Worm (Caenorhabditis elegans) whole organism, L4 larva: Measurements from ENCODE around the gene ergi-3.
A peak's percentile ranks its signal among the peaks of the same experiment; 100 is the strongest.

ENCODE experiments used
- D1046.2 ChIP-seq: fragments of 200-800 bp; sonication (Bioruptor generic); IDR thresholded peaks from 2 replicates; pipeline ENCODE4 v1.3.6; 2022; ENCODE audit warnings: missing genetic modification characterization, missing compliant biosample characterization
- F10B5.3 ChIP-seq: sonication (generic microtip); optimal IDR thresholded peaks from 2 replicates; lab custom pipeline; 2016; ENCODE audit warnings: mild to moderate bottlenecking, missing genetic modification characterization, missing compliant biosample characterization
- F26F4.8 ChIP-seq: fragments of 200-800 bp; sonication (Bioruptor generic); conservative IDR thresholded peaks from 2 replicates; pipeline ENCODE4 v1.3.6; 2022; ENCODE audit warnings: missing genetic modification characterization, missing compliant biosample characterization
- F44E2.7 ChIP-seq: fragments of 200-800 bp; sonication (Bioruptor generic); IDR thresholded peaks from 2 replicates; pipeline ENCODE4 v2.1.2; 2022; ENCODE audit warnings: missing genetic modification characterization, missing compliant biosample characterization
- F49E8.2 ChIP-seq: sonication (generic microtip); optimal IDR thresholded peaks from 2 replicates; lab custom pipeline; 2016; ENCODE audit warnings: missing compliant biosample characterization, mild to moderate bottlenecking, missing genetic modification characterization, borderline replicate concordance
- T20F7.1 ChIP-seq: fragments of 200-800 bp; sonication (Bioruptor generic); optimal IDR thresholded peaks from 2 replicates; lab custom pipeline; 2018; ENCODE audit warnings: mild to moderate bottlenecking, missing genetic modification characterization, missing compliant biosample characterization
- Y48G9A.11 ChIP-seq: fragments of 200-800 bp; sonication (Bioruptor generic); IDR thresholded peaks from 2 replicates; pipeline ENCODE4 v1.3.6; 2022; ENCODE audit warnings: missing genetic modification reagents, missing genetic modification characterization, missing compliant biosample characterization
- ZK337.2 ChIP-seq: fragments of 200-800 bp; sonication (Bioruptor generic); IDR thresholded peaks from 2 replicates; pipeline ENCODE4 v1.3.6; 2022; ENCODE audit warnings: missing genetic modification reagents, missing genetic modification characterization, missing compliant biosample characterization
- aly-2 ChIP-seq: sonication (generic microtip); optimal IDR thresholded peaks from 2 replicates; lab custom pipeline; 2018; ENCODE audit warnings: missing biosample characterization, missing genetic modification characterization
- ama-1 ChIP-seq: fragments of 150-350 bp; optimal IDR thresholded peaks from 2 replicates; lab custom pipeline; 2014; ENCODE audit warnings: inconsistent platforms, mixed read lengths
- arid-1 ChIP-seq: fragments of 200-800 bp; sonication (Bioruptor generic); conservative IDR thresholded peaks from 2 replicates; pipeline ENCODE4 v1.3.6; 2022; ENCODE audit warnings: missing genetic modification reagents, missing genetic modification characterization, missing compliant biosample characterization
- ceh-82 ChIP-seq: sonication (generic microtip); optimal IDR thresholded peaks from 2 replicates; lab custom pipeline; 2017; ENCODE audit warnings: missing biosample characterization, missing genetic modification characterization
- cey-2 ChIP-seq: sonication (generic microtip); optimal IDR thresholded peaks from 3 replicates; lab custom pipeline; 2017; ENCODE audit warnings: missing genetic modification characterization, mild to moderate bottlenecking, missing compliant biosample characterization, antibody characterized with exemption, borderline replicate concordance; ENCODE audit not compliant: insufficient read depth
- daf-12 ChIP-seq: fragments of 150-350 bp; optimal IDR thresholded peaks from 2 replicates; lab custom pipeline; 2014; ENCODE audit warnings: missing biosample characterization, missing genetic modification reagents, missing genetic modification characterization
- daf-8 ChIP-seq: fragments of 200-800 bp; sonication (Bioruptor generic); IDR thresholded peaks from 2 replicates; pipeline ENCODE4 v1.3.6; 2022; ENCODE audit warnings: missing genetic modification characterization, missing compliant biosample characterization
- dmd-9 ChIP-seq: fragments of 200-800 bp; sonication (Bioruptor generic); IDR thresholded peaks from 2 replicates; pipeline ENCODE4 v1.3.6; 2022; ENCODE audit warnings: missing genetic modification reagents, missing genetic modification characterization, missing compliant biosample characterization
- egl-43 ChIP-seq: fragments of 200-800 bp; sonication (Bioruptor generic); IDR thresholded peaks from 2 replicates; pipeline ENCODE4 v1.3.6; 2022; ENCODE audit warnings: missing genetic modification reagents, missing genetic modification characterization, missing compliant biosample characterization
- fkh-10 ChIP-seq: fragments of 150-350 bp; optimal IDR thresholded peaks from 2 replicates; lab custom pipeline; 2014; ENCODE audit warnings: missing biosample characterization, missing genetic modification reagents, missing genetic modification characterization
- gei-8 ChIP-seq: fragments of 200-800 bp; sonication (Bioruptor generic); optimal IDR thresholded peaks from 2 replicates; lab custom pipeline; 2018; ENCODE audit warnings: mild to moderate bottlenecking, missing genetic modification characterization, missing compliant biosample characterization
- hlh-11 ChIP-seq: fragments of 200-800 bp; sonication (Bioruptor generic); optimal IDR thresholded peaks from 2 replicates; lab custom pipeline; 2018; ENCODE audit warnings: mild to moderate bottlenecking, missing genetic modification characterization, missing compliant biosample characterization
- jun-1 ChIP-seq: fragments of 150-350 bp; optimal IDR thresholded peaks from 2 replicates; lab custom pipeline; 2014; ENCODE audit warnings: missing biosample characterization, missing genetic modification reagents, missing genetic modification characterization
- lim-7 ChIP-seq: fragments of 200-800 bp; sonication (Bioruptor generic); IDR thresholded peaks from 2 replicates; pipeline ENCODE4 v1.3.6; 2022; ENCODE audit warnings: missing genetic modification characterization, missing compliant biosample characterization
- lin-1 ChIP-seq: fragments of 200-800 bp; sonication (Bioruptor generic); IDR thresholded peaks from 2 replicates; pipeline ENCODE4 v1.3.6; 2022; ENCODE audit warnings: missing genetic modification reagents, missing genetic modification characterization, missing compliant biosample characterization
- lin-13 ChIP-seq: fragments of 150-350 bp; optimal IDR thresholded peaks from 2 replicates; lab custom pipeline; 2014; ENCODE audit warnings: missing biosample characterization, missing genetic modification reagents, missing genetic modification characterization
- lin-38 ChIP-seq: fragments of 200-800 bp; sonication (Bioruptor generic); IDR thresholded peaks from 2 replicates; pipeline ENCODE4 v1.3.6; 2022; ENCODE audit warnings: missing genetic modification reagents, missing genetic modification characterization, missing compliant biosample characterization
- lin-39 ChIP-seq: fragments of 150-350 bp; optimal IDR thresholded peaks from 2 replicates; lab custom pipeline; 2014; ENCODE audit warnings: missing biosample characterization, missing genetic modification reagents, missing genetic modification characterization
- mdt-29 ChIP-seq: fragments of 200-800 bp; sonication (Bioruptor generic); IDR thresholded peaks from 2 replicates; pipeline ENCODE4 v1.3.6; 2022; ENCODE audit warnings: missing genetic modification reagents, missing genetic modification characterization, missing compliant biosample characterization
- mep-1 ChIP-seq: fragments of 150-350 bp; sonication (generic microtip); optimal IDR thresholded peaks from 3 replicates; lab custom pipeline; 2014; ENCODE audit warnings: missing biosample characterization, missing genetic modification characterization
- mes-2 ChIP-seq: sonication (generic microtip); optimal IDR thresholded peaks from 2 replicates; lab custom pipeline; 2016; ENCODE audit warnings: missing genotype, mild to moderate bottlenecking, missing genetic modification characterization, missing compliant biosample characterization; ENCODE audit not compliant: poor library complexity, severe bottlenecking
- mxl-2 ChIP-seq: fragments of 200-800 bp; sonication (Bioruptor generic); conservative IDR thresholded peaks from 2 replicates; pipeline ENCODE4 v1.3.6; 2022; ENCODE audit warnings: missing genetic modification reagents, missing genetic modification characterization, missing compliant biosample characterization
- nhr-102 ChIP-seq: sonication (generic microtip); optimal IDR thresholded peaks from 2 replicates; lab custom pipeline; 2016; ENCODE audit warnings: mild to moderate bottlenecking, missing genetic modification characterization, moderate library complexity, missing compliant biosample characterization
- nhr-11 ChIP-seq: fragments of 150-350 bp; optimal IDR thresholded peaks from 2 replicates; lab custom pipeline; 2014; ENCODE audit warnings: missing biosample characterization, missing genetic modification characterization
- nhr-237 ChIP-seq: sonication (generic microtip); optimal IDR thresholded peaks from 2 replicates; lab custom pipeline; 2017; ENCODE audit warnings: missing biosample characterization, missing genetic modification characterization
- nhr-28 ChIP-seq: fragments of 150-350 bp; optimal IDR thresholded peaks from 2 replicates; lab custom pipeline; 2014; ENCODE audit warnings: missing biosample characterization, missing genetic modification characterization
- nhr-41 ChIP-seq: fragments of 200-800 bp; sonication (Bioruptor generic); IDR thresholded peaks from 2 replicates; pipeline ENCODE4 v1.3.6; 2022; ENCODE audit warnings: missing genetic modification reagents, missing genetic modification characterization, missing compliant biosample characterization
- nhr-42 ChIP-seq: fragments of 200-800 bp; sonication (Bioruptor generic); IDR thresholded peaks from 2 replicates; pipeline ENCODE4 v1.3.6; 2022; ENCODE audit warnings: missing genetic modification characterization, missing compliant biosample characterization
- nhr-77 ChIP-seq: fragments of 150-350 bp; optimal IDR thresholded peaks from 2 replicates; lab custom pipeline; 2014; ENCODE audit warnings: missing biosample characterization, missing genetic modification characterization
- pha-4 ChIP-seq, 2 experiments: fragments of 150-350 bp in 1 of 2; fragments of 200-800 bp in 1 of 2; sonication (Bioruptor generic) in 1 of 2; IDR thresholded peaks in 1 of 2; optimal IDR thresholded peaks in 1 of 2; 2 replicates each; pipeline versions ENCODE4 v1.3.6 to Lab custom; 2014 to 2022; ENCODE audit warnings: missing genetic modification characterization in 2 of 2, missing genetic modification reagents in 2 of 2, missing biosample characterization in 1 of 2, missing compliant biosample characterization in 1 of 2
- php-3 ChIP-seq: fragments of 200-800 bp; sonication (Bioruptor generic); IDR thresholded peaks from 2 replicates; pipeline ENCODE4 v1.3.6; 2022; ENCODE audit warnings: missing genetic modification reagents, missing genetic modification characterization, missing compliant biosample characterization
- pqm-1 ChIP-seq: sonication (generic microtip); optimal IDR thresholded peaks from 2 replicates; lab custom pipeline; 2017; ENCODE audit warnings: missing biosample characterization, missing genetic modification characterization
- rbr-2 ChIP-seq: sonication (generic microtip); optimal IDR thresholded peaks from 2 replicates; lab custom pipeline; 2016; ENCODE audit warnings: missing genotype, missing genetic modification characterization, missing compliant biosample characterization
- saeg-2 ChIP-seq: fragments of 200-800 bp; sonication (Bioruptor generic); IDR thresholded peaks from 2 replicates; pipeline ENCODE4 v1.3.6; 2022; ENCODE audit warnings: missing genetic modification reagents, missing genetic modification characterization, missing compliant biosample characterization
- set-16 ChIP-seq: fragments of 200-800 bp; sonication (Bioruptor generic); IDR thresholded peaks from 2 replicates; pipeline ENCODE4 v1.3.6; 2022; ENCODE audit warnings: missing genetic modification reagents, missing genetic modification characterization, missing compliant biosample characterization
- snpc-1.2 ChIP-seq: fragments of 200-800 bp; sonication (Bioruptor generic); IDR thresholded peaks from 2 replicates; pipeline ENCODE4 v1.3.6; 2022; ENCODE audit warnings: missing genetic modification reagents, missing genetic modification characterization, missing compliant biosample characterization
- spr-1 ChIP-seq: sonication (generic microtip); optimal IDR thresholded peaks from 2 replicates; lab custom pipeline; 2016; ENCODE audit warnings: mild to moderate bottlenecking, missing genetic modification characterization, missing compliant biosample characterization
- tag-97 ChIP-seq: fragments of 200-800 bp; sonication (Bioruptor generic); IDR thresholded peaks from 2 replicates; pipeline ENCODE4 v1.3.6; 2022; ENCODE audit warnings: missing genetic modification characterization, missing compliant biosample characterization
- zfp-3 ChIP-seq: fragments of 200-800 bp; sonication (Bioruptor generic); conservative IDR thresholded peaks from 2 replicates; pipeline ENCODE4 v1.3.6; 2022; ENCODE audit warnings: missing genetic modification reagents, missing genetic modification characterization, missing compliant biosample characterization
- zip-11 ChIP-seq: fragments of 200-800 bp; sonication (Bioruptor generic); IDR thresholded peaks from 2 replicates; pipeline ENCODE4 v1.3.6; 2022; ENCODE audit warnings: missing genetic modification characterization, missing compliant biosample characterization
- zip-2 ChIP-seq: fragments of 150-350 bp; optimal IDR thresholded peaks from 2 replicates; lab custom pipeline; 2014; ENCODE audit warnings: missing biosample characterization, missing genetic modification characterization
- ztf-11 ChIP-seq: fragments of 150-350 bp; optimal IDR thresholded peaks from 2 replicates; lab custom pipeline; 2014; ENCODE audit warnings: missing biosample characterization, missing genetic modification characterization
- ztf-7 ChIP-seq: fragments of 150-350 bp; optimal IDR thresholded peaks from 2 replicates; lab custom pipeline; 2014; ENCODE audit warnings: missing biosample characterization, missing genetic modification characterization

The ergi-3 gene

DNA sequence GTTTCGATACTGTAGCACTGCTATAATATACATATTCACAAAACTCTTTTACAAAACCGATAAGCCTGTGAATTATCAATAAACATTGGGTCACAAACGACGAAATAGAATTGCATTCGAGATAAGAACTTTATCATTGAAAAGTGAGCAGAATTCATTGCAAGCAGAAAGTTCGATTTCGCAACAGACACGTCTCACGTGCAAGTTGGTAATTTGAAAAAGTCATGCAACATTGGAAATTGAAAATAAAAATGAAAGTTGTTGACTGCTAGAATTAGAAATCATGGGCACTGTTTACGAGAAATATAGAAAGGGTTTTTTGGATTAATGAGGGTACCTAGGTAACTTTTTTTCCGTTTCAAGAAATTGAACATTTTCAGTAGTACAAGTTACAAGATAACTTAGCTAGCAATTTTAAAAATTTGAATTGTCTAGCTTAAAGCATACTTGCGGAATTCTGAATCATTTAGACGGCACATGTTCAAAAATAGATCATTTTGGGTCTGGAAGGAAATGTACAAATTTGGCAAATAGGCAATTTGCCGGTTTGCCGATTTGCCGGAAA lies 5.9 kb downstream of the ergi-3 start:
- TF ChIP-seq lin-39, result no peak
- TF ChIP-seq dmd-9 (GFP tag; lab: Robert Waterston, UW), result no peak
- peak; percentile 82 for TF ChIP-seq php-3 (GFP tag; lab: Robert Waterston, UW)
- peak; percentile 93 for TF ChIP-seq hlh-11 (tag; lab: Kevin White, UChicago)
- TF ChIP-seq snpc-1.2 (GFP tag; lab: Robert Waterston, UW), result no peak
- TF ChIP-seq F44E2.7, result no peak
- TF ChIP-seq F10B5.3 (tag; lab: Kevin White, UChicago), result no peak
- TF ChIP-seq ztf-7 (tag; lab: Kevin White, UChicago), result no peak
- peak; percentile 63 for TF ChIP-seq ama-1 (lab: Kevin White, UChicago)
- peak; percentile 79 for TF ChIP-seq nhr-102
- peak; percentile 58 for TF ChIP-seq gei-8 (GFP tag; lab: Kevin White, UChicago)
- peak; percentile 96 for TF ChIP-seq nhr-77
- no peak for TF ChIP-seq Y48G9A.11 (GFP tag; lab: Robert Waterston, UW)
- peak; percentile 65; the same call in 1 of the 2 replicates for TF ChIP-seq saeg-2 (GFP tag; lab: Robert Waterston, UW)
- TF ChIP-seq zip-2, result no peak
- no peak for TF ChIP-seq mdt-29 (GFP tag; lab: Robert Waterston, UW)
- TF ChIP-seq rbr-2, result no peak
- TF ChIP-seq tag-97, result no peak
- no peak for TF ChIP-seq nhr-41 (GFP tag; lab: Robert Waterston, UW)
- peak; percentile 95 for TF ChIP-seq pqm-1
- peak; percentile 92 for TF ChIP-seq lin-13
- TF ChIP-seq ZK337.2 (GFP tag; lab: Robert Waterston, UW), result no peak
- no peak for TF ChIP-seq F49E8.2 (tag; lab: Kevin White, UChicago)
- no peak for TF ChIP-seq nhr-42
- TF ChIP-seq zip-11, result no peak
- peak; percentile 37; the same call in 1 of the 2 replicates for TF ChIP-seq lin-38 (GFP tag; lab: Robert Waterston, UW)
- no peak for TF ChIP-seq egl-43 (GFP tag; lab: Robert Waterston, UW)
- TF ChIP-seq mes-2 (tag; lab: Kevin White, UChicago), result peak; percentile 40
- TF ChIP-seq nhr-28, result peak; percentile 98
- TF ChIP-seq nhr-237, result no peak
- no peak for TF ChIP-seq F26F4.8
- TF ChIP-seq daf-12 (tag; lab: Kevin White, UChicago), result no peak
- TF ChIP-seq lim-7 (GFP tag; lab: Robert Waterston, UW), result peak; percentile 48; the same call in 1 of the 2 replicates
- no peak for TF ChIP-seq mxl-2 (GFP tag; lab: Robert Waterston, UW)
- peak; percentile 66 for TF ChIP-seq arid-1 (GFP tag; lab: Robert Waterston, UW)
- TF ChIP-seq mep-1 (tag; lab: Kevin White, UChicago), result peak; percentile 93
- TF ChIP-seq nhr-11 (tag; lab: Kevin White, UChicago), result peak; percentile 75
- no peak for TF ChIP-seq set-16 (GFP tag; lab: Robert Waterston, UW)
- TF ChIP-seq ztf-11 (tag; lab: Kevin White, UChicago), result no peak
- no peak for TF ChIP-seq pha-4 (GFP tag; IDR thresholded peaks at IDR 0.05; lab: Robert Waterston, UW)
- peak; percentile 28 for TF ChIP-seq pha-4 (tag; optimal IDR thresholded peaks at IDR 0.05; lab: Kevin White, UChicago)
- no peak for TF ChIP-seq daf-8 (GFP tag; lab: Robert Waterston, UW)
- no peak for TF ChIP-seq ceh-82 (tag; lab: Kevin White, UChicago)
- peak; percentile 12 for TF ChIP-seq jun-1 (tag; lab: Kevin White, UChicago)
- TF ChIP-seq cey-2 (tag; lab: Kevin White, UChicago), result no peak
- TF ChIP-seq T20F7.1 (GFP tag; lab: Kevin White, UChicago), result peak; percentile 81
- peak; percentile 71 for TF ChIP-seq lin-1 (GFP tag; lab: Robert Waterston, UW)
- 0 out of 2 replicates have a peak, but pooled peaks have one; percentile 63 for TF ChIP-seq zfp-3
- no peak for TF ChIP-seq fkh-10 (GFP tag; lab: Kevin White, UChicago)
- no peak for TF ChIP-seq aly-2 (tag; lab: Kevin White, UChicago)
- peak; percentile 33 for TF ChIP-seq spr-1 (tag; lab: Kevin White, UChicago)
- TF ChIP-seq D1046.2, result no peak
